Fruit fly (Drosophila melanogaster) ovary, adult (tissue): ENCODE data around the gene CG33695.
A peak's percentile ranks its signal among the peaks of the same experiment; 100 is the strongest.

Experiments
- CG17801 ChIP-seq: fragments of 200-800 bp; optimal IDR thresholded peaks from 2 replicates; lab custom pipeline; 2019; ENCODE audit warnings: missing biosample characterization, mild to moderate bottlenecking, missing genetic modification characterization, moderate library complexity; ENCODE audit not compliant: partially characterized antibody

CG33695 gene

dm6 chr2L:11277927-11278351, at the start of gene CG33695:
TSS of gene CG33695 (plus strand) at chr2L:11278021.
- peak; percentile 53 for TF ChIP-seq CG17801 (GFP tag; lab: Kevin White, UChicago)

DNA sequence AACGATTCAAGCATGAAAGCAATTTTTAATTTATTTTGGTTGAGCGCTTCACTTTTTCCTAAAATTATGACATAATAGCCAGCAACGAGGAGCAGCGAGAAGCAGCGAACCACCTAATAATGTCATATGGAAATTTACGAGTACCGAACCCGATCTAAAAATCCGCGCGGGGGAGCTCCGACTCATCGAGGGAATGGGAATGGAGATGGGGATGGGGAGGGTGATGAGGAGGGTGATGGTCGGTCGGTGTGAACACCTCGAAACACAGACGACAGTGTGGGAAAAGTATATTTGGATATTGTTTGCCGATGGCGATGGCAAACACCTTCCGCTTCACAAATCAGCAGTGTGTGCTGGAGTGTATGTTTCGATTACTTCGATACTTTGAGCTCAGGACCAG, 49.8 kb upstream of the CG33695 start:
- no peak for TF ChIP-seq CG17801 (GFP tag; lab: Kevin White, UChicago)

- TF ChIP-seq CG17801 (GFP tag; lab: Kevin White, UChicago), result no peak
These were observed 48.8 kb upstream of the CG33695 start for dm6 chr2L:11228909-11229574.

DNA sequence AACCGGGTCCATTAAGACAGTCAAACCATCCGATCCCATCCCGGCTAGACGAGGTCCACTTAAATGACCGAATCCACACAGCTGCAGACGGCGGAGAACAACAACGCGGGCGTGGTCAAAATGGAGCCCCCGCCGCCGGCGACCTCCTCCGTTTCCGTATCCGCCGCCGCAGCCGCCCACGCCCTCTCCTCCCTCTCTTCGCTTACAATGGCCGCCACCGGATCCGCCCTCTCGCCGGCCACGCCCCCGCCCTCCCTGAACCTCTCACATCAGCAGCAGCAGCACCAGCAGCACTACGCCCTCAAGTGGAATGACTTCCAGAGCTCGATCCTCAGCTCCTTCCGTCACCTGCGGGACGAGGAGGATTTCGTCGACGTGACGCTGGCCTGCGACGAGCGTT, 42.3 kb upstream of the CG33695 start:
- no peak for TF ChIP-seq CG17801 (GFP tag; lab: Kevin White, UChicago)

DNA sequence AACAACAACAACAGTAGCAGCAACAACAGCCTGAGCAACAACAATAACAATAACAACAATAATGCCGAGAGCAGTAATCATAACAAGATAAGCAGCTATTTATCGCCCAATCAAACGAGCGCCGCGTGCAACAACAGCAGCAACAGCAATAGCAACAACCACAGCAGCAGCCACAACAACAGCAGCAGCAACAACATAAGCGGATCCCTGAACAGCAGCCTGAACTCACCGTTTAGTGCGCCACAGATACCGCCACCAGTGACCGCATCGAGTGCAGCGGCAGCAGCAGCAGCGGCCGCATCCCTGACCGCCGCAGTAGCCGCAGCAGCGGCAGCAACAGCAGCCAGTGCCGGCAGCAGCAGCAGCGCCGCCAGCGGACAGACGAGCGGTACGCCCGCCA, 41.5 kb upstream of the CG33695 start:
- TF ChIP-seq CG17801 (GFP tag; lab: Kevin White, UChicago), result no peak

DNA sequence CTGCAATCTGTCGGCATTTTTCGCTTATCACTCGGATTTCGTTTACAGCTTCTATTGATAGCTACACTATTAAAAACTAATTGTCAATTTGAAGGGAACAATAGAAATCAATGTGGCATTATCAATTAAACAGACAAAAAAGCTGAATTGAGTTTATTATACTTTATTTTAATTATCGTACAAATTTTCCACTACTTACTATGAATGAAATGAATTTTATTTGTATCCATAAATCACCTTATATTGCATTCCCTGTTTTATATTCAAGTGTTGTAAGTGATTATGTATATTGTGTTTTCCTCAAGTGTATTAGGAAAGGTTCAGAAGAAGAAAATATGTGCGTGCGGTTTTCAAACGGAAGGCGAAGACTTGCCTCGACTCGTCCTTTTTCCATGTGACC, 33.9 kb upstream of the CG33695 start:
- no peak for TF ChIP-seq CG17801 (GFP tag; lab: Kevin White, UChicago)

- TF ChIP-seq CG17801 (GFP tag; lab: Kevin White, UChicago), result no peak
These were observed 30.1 kb upstream of the CG33695 start for dm6 chr2L:11247730-11248129.

dm6 chr2L:11249376-11249775, 28.4 kb upstream of the CG33695 start:
- no peak for TF ChIP-seq CG17801 (GFP tag; lab: Kevin White, UChicago)

DNA sequence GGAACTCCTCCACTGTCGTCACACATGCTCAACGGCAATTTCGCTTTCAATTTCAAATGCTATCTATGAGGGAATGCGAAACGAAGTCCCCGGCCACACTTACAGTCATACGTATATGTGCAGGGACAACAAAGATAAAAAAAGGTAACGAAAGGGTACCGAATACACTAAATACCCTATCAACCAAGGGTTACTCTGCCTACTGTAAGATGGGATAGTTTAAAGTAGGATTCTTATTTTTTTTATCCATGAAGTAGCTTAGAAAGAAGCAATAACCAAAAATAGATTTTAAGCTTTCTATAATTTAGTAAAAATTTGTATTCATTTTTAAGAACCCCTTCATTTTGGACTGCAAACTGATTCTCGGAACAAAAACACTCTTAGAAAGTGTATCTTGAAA, 26.6 kb upstream of the CG33695 start:
- no peak for TF ChIP-seq CG17801 (GFP tag; lab: Kevin White, UChicago)

dm6 chr2L:11268933-11269631, 8.7 kb upstream of the CG33695 start, which contains the start of gene cmet:
TSS of gene cmet (minus strand) at chr2L:11269002.
- no peak for TF ChIP-seq CG17801 (GFP tag; lab: Kevin White, UChicago)

- TF ChIP-seq CG17801 (GFP tag; lab: Kevin White, UChicago), result no peak
These were observed 8.2 kb upstream of the CG33695 start, which contains the start of gene cana for dm6 chr2L:11269632-11269965. TSS of gene cana (plus strand) at chr2L:11269780.

DNA sequence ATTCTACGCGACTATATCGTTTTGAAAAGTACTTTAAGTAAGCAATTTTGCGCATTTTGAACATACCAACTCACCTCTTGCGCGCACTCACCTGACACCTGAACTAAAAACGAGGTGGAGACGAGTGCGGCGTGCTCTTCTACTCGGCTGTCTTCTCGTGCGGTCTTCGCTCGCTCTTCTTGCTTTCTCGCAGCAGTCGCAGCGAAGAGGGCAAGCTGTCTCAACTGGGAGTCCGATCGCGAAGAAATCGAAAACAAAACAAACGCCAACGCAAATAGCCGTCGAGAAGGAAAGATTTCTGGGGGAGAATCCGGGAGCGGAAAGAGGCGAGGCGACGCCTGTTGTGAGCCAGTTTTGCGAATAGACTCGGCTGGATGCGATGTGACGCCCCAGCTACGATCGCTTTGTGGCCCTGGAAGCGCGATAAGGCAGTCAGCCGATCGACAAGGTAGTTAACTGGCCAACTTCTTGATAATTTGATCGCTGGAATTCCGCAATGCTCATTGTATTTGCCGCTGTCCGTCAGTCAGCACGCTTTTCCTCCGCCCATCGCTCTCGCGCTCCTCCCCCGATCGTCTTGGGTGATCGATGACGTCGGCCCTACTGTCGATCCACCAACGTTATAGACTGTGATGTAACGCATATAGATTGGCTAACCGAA, 6.1 kb upstream of the CG33695 start:
- TF ChIP-seq CG17801 (GFP tag; lab: Kevin White, UChicago), result peak; percentile 71

DNA sequence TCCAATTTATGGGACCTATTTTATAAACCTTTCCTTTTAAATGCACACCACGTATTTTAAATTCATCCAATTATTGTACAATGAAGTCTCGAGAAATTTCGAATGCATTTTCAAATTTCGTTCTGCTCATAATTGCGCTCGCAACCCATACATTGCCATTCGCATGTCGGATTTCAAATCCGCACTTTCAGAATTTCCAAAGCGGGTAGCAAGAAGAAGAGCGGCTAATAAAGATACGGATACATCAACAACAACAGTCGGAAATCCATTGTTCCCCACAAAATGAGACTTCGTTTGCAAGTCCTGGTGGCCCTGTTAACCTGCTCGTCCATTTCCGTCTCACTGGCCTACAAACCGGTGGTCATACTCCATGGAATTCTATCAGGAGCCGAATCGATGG, 2.3 kb downstream of the CG33695 start, which contains the start of gene Ppt2:
TSS of gene Ppt2 (plus strand) at position 209 of the 400 bp plus-strand sequence.
- TF ChIP-seq CG17801 (GFP tag; lab: Kevin White, UChicago), result no peak

DNA sequence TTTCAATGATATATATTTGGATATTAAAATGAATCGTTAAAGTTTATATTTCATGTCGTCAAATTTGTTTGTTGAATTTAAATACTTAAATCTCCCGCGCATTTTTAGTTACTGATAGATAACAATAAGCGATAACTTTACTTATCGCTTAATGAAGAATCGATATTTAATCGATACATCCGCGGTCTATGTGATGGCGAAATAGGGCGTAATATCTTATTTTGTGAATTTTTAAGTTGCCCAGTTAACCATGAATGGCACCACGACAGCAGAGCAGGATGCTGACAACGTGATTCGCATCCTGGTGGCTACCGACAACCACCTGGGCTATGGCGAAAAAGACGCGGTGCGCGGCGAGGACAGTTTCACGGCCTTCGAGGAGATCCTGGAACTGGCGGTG, 4.1 kb downstream of the CG33695 start, which contains the start of gene mre11:
TSS of gene mre11 (plus strand) at position 161 of the 400 bp plus-strand sequence.
- TF ChIP-seq CG17801 (GFP tag; lab: Kevin White, UChicago), result no peak

DNA sequence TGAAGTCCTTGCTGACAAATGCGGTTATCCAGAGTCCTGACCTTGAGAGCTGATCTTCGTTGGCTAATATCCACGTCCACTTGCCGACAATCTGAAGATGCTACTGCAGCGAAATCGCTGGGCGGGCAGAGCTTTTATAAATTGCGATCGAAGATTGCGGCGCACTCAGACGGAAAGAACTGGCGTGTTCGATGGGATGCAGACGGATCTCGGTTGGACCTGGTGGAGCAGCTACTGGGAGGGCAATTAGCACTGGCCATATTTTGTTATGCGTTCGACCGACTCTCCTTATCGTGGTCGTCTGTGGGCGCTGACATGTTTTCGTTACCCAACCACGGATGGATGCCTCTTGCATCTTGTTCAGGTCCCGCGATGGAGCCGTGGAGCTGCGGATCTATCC, 7.8 kb downstream of the CG33695 start, which contains the start of gene Osi21:
TSS of gene Osi21 (minus strand) at position 101 of the 400 bp plus-strand sequence.
- TF ChIP-seq CG17801 (GFP tag; lab: Kevin White, UChicago), result no peak
